Fruit fly (Drosophila melanogaster) whole organism, embryonic: ENCODE data around the gene Rgl.

Source experiments
- CG10274 ChIP-seq: fragments of 200-800 bp; sonication (Bioruptor generic); optimal IDR thresholded peaks from 3 replicates; lab custom pipeline; 2017; ENCODE audit warnings: missing biosample characterization, mild to moderate bottlenecking, missing genetic modification characterization
- CG16779 ChIP-seq: fragments of 200-800 bp; sonication (Bioruptor generic); IDR thresholded peaks from 2 replicates; pipeline ENCODE4 v1.3.6; 2022; ENCODE audit warnings: missing biosample characterization, missing genetic modification characterization
- CG17612 ChIP-seq: fragments of 200-800 bp; sonication (Bioruptor generic); IDR thresholded peaks from 2 replicates; pipeline ENCODE4 v1.3.6; 2022; ENCODE audit warnings: missing biosample characterization, missing genetic modification characterization
- CG2712 ChIP-seq: fragments of 200-800 bp; optimal IDR thresholded peaks from 3 replicates; lab custom pipeline; 2019; ENCODE audit warnings: missing biosample characterization, mild to moderate bottlenecking, missing genetic modification characterization, moderate library complexity
- CG4424 ChIP-seq: fragments of 200-800 bp; sonication (Bioruptor generic); optimal IDR thresholded peaks from 3 replicates; lab custom pipeline; 2016; ENCODE audit warnings: missing biosample characterization, missing genetic modification characterization
- CG9215 ChIP-seq: fragments of 200-800 bp; sonication (Bioruptor generic); IDR thresholded peaks from 2 replicates; pipeline ENCODE4 v1.3.6; 2022; ENCODE audit warnings: missing biosample characterization, missing genetic modification characterization
- Ravus ChIP-seq: fragments of 200-800 bp; sonication (Bioruptor generic); IDR thresholded peaks from 2 replicates; pipeline ENCODE4 v1.3.6; 2022; ENCODE audit warnings: missing biosample characterization, missing genetic modification characterization
- cad ChIP-seq: fragments of >200 bp; optimal IDR thresholded peaks from 2 replicates; lab custom pipeline; 2017; ENCODE audit warnings: missing biosample characterization, missing genetic modification characterization
- dpn ChIP-seq, 2 experiments: fragments of 200-800 bp; sonication (Bioruptor generic); optimal IDR thresholded peaks; 3 replicates each; lab custom pipeline; 2016; ENCODE audit warnings: missing biosample characterization in 2 of 2, missing genetic modification characterization in 2 of 2
- dysf ChIP-seq: fragments of 200-800 bp; sonication (Bioruptor generic); IDR thresholded peaks from 3 replicates; pipeline ENCODE4 v1.3.6; 2022; ENCODE audit warnings: missing biosample characterization, missing genetic modification characterization
- fru ChIP-seq: fragments of >200 bp; optimal IDR thresholded peaks from 2 replicates; lab custom pipeline; 2017
- jigr1 ChIP-seq: fragments of 200-800 bp; sonication (Bioruptor generic); IDR thresholded peaks from 3 replicates; pipeline ENCODE4 v1.3.6; 2022; ENCODE audit warnings: missing biosample characterization, missing genetic modification characterization
- run ChIP-seq: fragments of 200-800 bp; sonication (Bioruptor generic); optimal IDR thresholded peaks from 3 replicates; lab custom pipeline; 2018; ENCODE audit warnings: missing biosample characterization, mild to moderate bottlenecking, missing genetic modification characterization
- z ChIP-seq: fragments of 200-800 bp; sonication (Bioruptor generic); IDR thresholded peaks from 3 replicates; pipeline ENCODE4 v1.3.6; 2022; ENCODE audit warnings: missing biosample characterization, missing genetic modification characterization

dm6 chr3L:13918774-13919173 lies 6.4 kb downstream of the Rgl start:
- no peak for TF ChIP-seq CG10274 (GFP tag; lab: Kevin White, UChicago)
- TF ChIP-seq CG2712 (tag; lab: Kevin White, UChicago), result no peak
- TF ChIP-seq dpn (GFP tag; optimal IDR thresholded peaks at IDR 0.05; lab: Kevin White, UChicago), result no peak
- no peak for TF ChIP-seq CG9215 (GFP tag; lab: Robert Waterston, UW)
- no peak for TF ChIP-seq jigr1 (GFP tag; lab: Robert Waterston, UW)
- TF ChIP-seq CG4424 (GFP tag; lab: Kevin White, UChicago), result no peak
- no peak for TF ChIP-seq Ravus (GFP tag; lab: Robert Waterston, UW)
- TF ChIP-seq dysf (GFP tag; lab: Robert Waterston, UW), result no peak
- TF ChIP-seq run (tag; lab: Kevin White, UChicago), result no peak
- no peak for TF ChIP-seq fru (lab: Kevin White, UChicago)
- no peak for TF ChIP-seq cad (GFP tag; lab: Kevin White, UChicago)
- no peak for TF ChIP-seq CG16779 (GFP tag; lab: Robert Waterston, UW)
- no peak for TF ChIP-seq CG17612 (GFP tag; lab: Robert Waterston, UW)
- no peak for TF ChIP-seq z
